Worm (Caenorhabditis elegans) whole organism, young adult: ENCODE measurements around the gene C18D11.3.

Source experiments
- B0019.2 ChIP-seq: fragments of 200-800 bp; sonication (Bioruptor generic); conservative IDR thresholded peaks from 2 replicates; pipeline ENCODE4 v1.3.6; 2022; ENCODE audit warnings: missing genetic modification reagents, missing genetic modification characterization, missing compliant biosample characterization
- B0035.1 ChIP-seq: sonication (generic microtip); optimal IDR thresholded peaks from 2 replicates; lab custom pipeline; 2016; ENCODE audit warnings: missing genetic modification characterization, mild to moderate bottlenecking, missing compliant biosample characterization, missing genotype, missing genetic modification reagents
- C06A6.2 ChIP-seq: fragments of 200-800 bp; sonication (Bioruptor generic); conservative IDR thresholded peaks from 2 replicates; pipeline ENCODE4 v1.3.6; 2022; ENCODE audit warnings: missing genetic modification characterization, missing compliant biosample characterization
- F23B12.7 ChIP-seq: sonication (generic microtip); optimal IDR thresholded peaks from 2 replicates; lab custom pipeline; 2017; ENCODE audit warnings: missing genetic modification characterization, mild to moderate bottlenecking, missing compliant biosample characterization, antibody characterized with exemption, moderate library complexity; ENCODE audit not compliant: insufficient read depth
- F39B2.1 ChIP-seq: fragments of 200-800 bp; sonication (Bioruptor generic); IDR thresholded peaks from 2 replicates; pipeline ENCODE4 v1.3.6; 2022; ENCODE audit warnings: missing genetic modification reagents, missing genetic modification characterization, missing compliant biosample characterization
- F49E8.2 ChIP-seq: sonication (generic microtip); optimal IDR thresholded peaks from 3 replicates; lab custom pipeline; 2017; ENCODE audit warnings: missing genetic modification characterization, mild to moderate bottlenecking, missing compliant biosample characterization, antibody characterized with exemption, moderate library complexity; ENCODE audit not compliant: insufficient read depth
- F52B5.7 ChIP-seq: sonication (generic microtip); optimal IDR thresholded peaks from 2 replicates; lab custom pipeline; 2016; ENCODE audit warnings: mild to moderate bottlenecking, missing genetic modification characterization, missing compliant biosample characterization
- F55B11.4 ChIP-seq: sonication (generic microtip); optimal IDR thresholded peaks from 2 replicates; lab custom pipeline; 2016; ENCODE audit warnings: missing compliant biosample characterization, missing genetic modification characterization, borderline replicate concordance; ENCODE audit not compliant: insufficient read depth
- F57A8.1 ChIP-seq: fragments of 200-800 bp; sonication (Bioruptor generic); optimal IDR thresholded peaks from 2 replicates; lab custom pipeline; 2018; ENCODE audit warnings: mild to moderate bottlenecking, missing genetic modification characterization, moderate library complexity, missing compliant biosample characterization
- F57C9.4 ChIP-seq: sonication (generic microtip); optimal IDR thresholded peaks from 2 replicates; lab custom pipeline; 2017; ENCODE audit warnings: mild to moderate bottlenecking, missing genetic modification characterization, missing compliant biosample characterization
- K12H6.12 ChIP-seq: fragments of 200-800 bp; sonication (Bioruptor generic); optimal IDR thresholded peaks from 2 replicates; lab custom pipeline; 2018; ENCODE audit warnings: mild to moderate bottlenecking, missing genetic modification characterization, missing compliant biosample characterization
- T26A5.8 ChIP-seq: sonication (generic microtip); optimal IDR thresholded peaks from 2 replicates; lab custom pipeline; 2016; ENCODE audit warnings: missing genetic modification characterization, missing compliant biosample characterization
- Y79H2A.3 ChIP-seq: fragments of 200-800 bp; sonication (Bioruptor generic); conservative IDR thresholded peaks from 2 replicates; pipeline ENCODE4 v1.3.6; 2022; ENCODE audit warnings: missing genetic modification reagents, missing genetic modification characterization, missing compliant biosample characterization
- Y95B8A.8 ChIP-seq: fragments of 200-800 bp; sonication (Bioruptor generic); IDR thresholded peaks from 2 replicates; pipeline ENCODE4 v1.3.6; 2022; ENCODE audit warnings: missing genetic modification reagents, missing genetic modification characterization, missing compliant biosample characterization
- ama-1 ChIP-seq, 3 experiments: fragments of 150-350 bp in 1 of 3; sonication (generic microtip) in 2 of 3; optimal IDR thresholded peaks; 2 replicates each; lab custom pipeline; 2014 to 2018; ENCODE audit warnings: missing biosample characterization in 2 of 3, missing genetic modification characterization in 2 of 3, missing genetic modification reagents in 2 of 3
- aptf-3 ChIP-seq: fragments of 200-800 bp; sonication (Bioruptor generic); IDR thresholded peaks from 2 replicates; pipeline ENCODE4 v1.3.6; 2022; ENCODE audit warnings: missing genetic modification characterization, missing compliant biosample characterization
- cebp-1 ChIP-seq, 2 experiments: fragments of 200-800 bp in 1 of 2; sonication (Bioruptor generic) in 1 of 2; sonication (generic microtip) in 1 of 2; IDR thresholded peaks in 1 of 2; optimal IDR thresholded peaks in 1 of 2; 2 replicates each; pipeline versions ENCODE4 v1.3.6 to Lab custom; 2017 to 2022; ENCODE audit warnings: missing compliant biosample characterization in 2 of 2, missing genetic modification characterization in 2 of 2, mild to moderate bottlenecking in 1 of 2, missing genetic modification reagents in 1 of 2, moderate library complexity in 1 of 2
- cebp-2 ChIP-seq: fragments of 200-800 bp; sonication (Bioruptor generic); IDR thresholded peaks from 2 replicates; pipeline ENCODE4 v1.3.6; 2022; ENCODE audit warnings: missing genetic modification characterization, missing compliant biosample characterization
- ceh-27 ChIP-seq: fragments of 200-800 bp; sonication (Bioruptor generic); optimal IDR thresholded peaks from 2 replicates; lab custom pipeline; 2018; ENCODE audit warnings: mild to moderate bottlenecking, missing genetic modification characterization, moderate library complexity, missing compliant biosample characterization
- ceh-40 ChIP-seq: fragments of 200-800 bp; sonication (Bioruptor generic); IDR thresholded peaks from 2 replicates; pipeline ENCODE4 v1.3.6; 2022; ENCODE audit warnings: missing genetic modification characterization, missing compliant biosample characterization
- ceh-58 ChIP-seq: fragments of 200-800 bp; sonication (Bioruptor generic); IDR thresholded peaks from 2 replicates; pipeline ENCODE4 v1.3.6; 2022; ENCODE audit warnings: missing genetic modification characterization, missing compliant biosample characterization
- chd-7 ChIP-seq: sonication (generic microtip); optimal IDR thresholded peaks from 2 replicates; lab custom pipeline; 2016; ENCODE audit warnings: mild to moderate bottlenecking, missing genetic modification characterization, moderate library complexity, missing compliant biosample characterization
- dox-1 ChIP-seq: fragments of 200-800 bp; sonication (Bioruptor generic); IDR thresholded peaks from 2 replicates; pipeline ENCODE4 v1.3.6; 2022; ENCODE audit warnings: missing genetic modification reagents, missing genetic modification characterization, missing compliant biosample characterization
- dpff-1 ChIP-seq: sonication (generic microtip); optimal IDR thresholded peaks from 2 replicates; lab custom pipeline; 2017; ENCODE audit warnings: mild to moderate bottlenecking, missing genetic modification characterization, missing compliant biosample characterization
- egrh-3 ChIP-seq: fragments of 200-800 bp; sonication (Bioruptor generic); IDR thresholded peaks from 2 replicates; pipeline ENCODE4 v1.3.6; 2022; ENCODE audit warnings: missing genetic modification reagents, missing genetic modification characterization, missing compliant biosample characterization
- him-1 ChIP-seq: sonication (generic microtip); optimal IDR thresholded peaks from 2 replicates; lab custom pipeline; 2016; ENCODE audit warnings: missing genotype, missing genetic modification reagents, missing genetic modification characterization, missing compliant biosample characterization
- hrde-1 ChIP-seq: sonication (generic microtip); optimal IDR thresholded peaks from 2 replicates; lab custom pipeline; 2016; ENCODE audit warnings: missing genetic modification characterization, mild to moderate bottlenecking, missing compliant biosample characterization, moderate library complexity, missing genotype, missing genetic modification reagents, borderline replicate concordance
- hsf-1 ChIP-seq: fragments of 200-800 bp; sonication (Bioruptor generic); IDR thresholded peaks from 2 replicates; pipeline ENCODE4 v1.3.6; 2022; ENCODE audit warnings: missing genetic modification reagents, missing genetic modification characterization, missing compliant biosample characterization
- let-526 ChIP-seq: fragments of 200-800 bp; sonication (Bioruptor generic); IDR thresholded peaks from 2 replicates; pipeline ENCODE4 v1.3.6; 2022; ENCODE audit warnings: missing genetic modification reagents, missing genetic modification characterization, missing compliant biosample characterization
- lin-26 ChIP-seq: fragments of 200-800 bp; sonication (Bioruptor generic); IDR thresholded peaks from 2 replicates; pipeline ENCODE4 v1.3.6; 2022; ENCODE audit warnings: missing genetic modification reagents, missing genetic modification characterization, missing compliant biosample characterization
- lin-54 ChIP-seq: fragments of 200-800 bp; sonication (Bioruptor generic); optimal IDR thresholded peaks from 2 replicates; lab custom pipeline; 2018; ENCODE audit warnings: mild to moderate bottlenecking, missing genetic modification characterization, missing compliant biosample characterization
- nhr-120 ChIP-seq: fragments of 200-800 bp; sonication (Bioruptor generic); IDR thresholded peaks from 2 replicates; pipeline ENCODE4 v1.3.6; 2022; ENCODE audit warnings: missing genetic modification characterization, missing compliant biosample characterization
- nhr-27 ChIP-seq: fragments of 200-800 bp; sonication (Bioruptor generic); optimal IDR thresholded peaks from 2 replicates; lab custom pipeline; 2018; ENCODE audit warnings: mild to moderate bottlenecking, missing genetic modification characterization, moderate library complexity, missing compliant biosample characterization
- nhr-90 ChIP-seq: sonication (generic microtip); optimal IDR thresholded peaks from 2 replicates; lab custom pipeline; 2016; ENCODE audit warnings: missing genotype, mild to moderate bottlenecking, missing genetic modification characterization, missing compliant biosample characterization
- pbrm-1 ChIP-seq: fragments of 200-800 bp; sonication (Bioruptor generic); IDR thresholded peaks from 2 replicates; pipeline ENCODE4 v1.3.6; 2022; ENCODE audit warnings: missing genetic modification reagents, missing genetic modification characterization, missing compliant biosample characterization
- pha-4 ChIP-seq: fragments of 150-350 bp; sonication (generic microtip); optimal IDR thresholded peaks from 2 replicates; lab custom pipeline; 2014; ENCODE audit warnings: missing biosample characterization, missing genetic modification reagents, missing genetic modification characterization
- sea-2 ChIP-seq: fragments of 200-800 bp; sonication (Bioruptor generic); IDR thresholded peaks from 2 replicates; pipeline ENCODE4 v1.3.6; 2022; ENCODE audit warnings: missing genetic modification characterization, missing compliant biosample characterization
- snpc-1.1 ChIP-seq: sonication (generic microtip); optimal IDR thresholded peaks from 2 replicates; lab custom pipeline; 2017; ENCODE audit warnings: missing genetic modification characterization, mild to moderate bottlenecking, missing compliant biosample characterization, antibody characterized with exemption, moderate library complexity, missing genotype, missing genetic modification reagents; ENCODE audit not compliant: insufficient read depth
- snpc-3.4 ChIP-seq: sonication (generic microtip); optimal IDR thresholded peaks from 2 replicates; lab custom pipeline; 2017; ENCODE audit warnings: missing genetic modification characterization, mild to moderate bottlenecking, missing compliant biosample characterization, antibody characterized with exemption, moderate library complexity, missing genotype, missing genetic modification reagents
- tbp1 ChIP-seq: fragments of 200-800 bp; sonication (Bioruptor generic); optimal IDR thresholded peaks from 2 replicates; lab custom pipeline; 2018; ENCODE audit warnings: mild to moderate bottlenecking, missing genetic modification characterization, missing compliant biosample characterization

C18D11.3 gene

DNA sequence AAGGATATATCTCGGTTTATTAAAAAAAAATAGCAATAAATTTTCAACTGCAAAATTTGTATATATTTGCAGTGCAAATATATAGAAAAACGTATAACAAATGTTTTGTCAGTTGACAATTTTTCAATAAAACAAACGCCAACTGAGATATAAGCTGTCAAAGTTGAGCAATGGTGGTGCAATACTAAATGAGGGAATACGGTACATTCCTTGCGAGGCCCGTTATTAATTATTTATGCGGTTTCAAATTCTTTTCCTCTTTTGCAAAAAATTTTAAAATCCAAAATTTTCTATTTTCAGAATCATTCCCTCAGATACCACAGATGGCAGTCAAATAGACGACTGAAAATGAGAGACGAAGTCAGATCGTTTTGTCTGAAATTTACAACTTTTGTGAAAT is 27.8 kb upstream of the C18D11.3 start, which contains the start of gene twk-39:
twk-39 (plus strand) TSS at position 301 of the 400 bp plus-strand sequence.
- no peak for TF ChIP-seq F49E8.2

DNA sequence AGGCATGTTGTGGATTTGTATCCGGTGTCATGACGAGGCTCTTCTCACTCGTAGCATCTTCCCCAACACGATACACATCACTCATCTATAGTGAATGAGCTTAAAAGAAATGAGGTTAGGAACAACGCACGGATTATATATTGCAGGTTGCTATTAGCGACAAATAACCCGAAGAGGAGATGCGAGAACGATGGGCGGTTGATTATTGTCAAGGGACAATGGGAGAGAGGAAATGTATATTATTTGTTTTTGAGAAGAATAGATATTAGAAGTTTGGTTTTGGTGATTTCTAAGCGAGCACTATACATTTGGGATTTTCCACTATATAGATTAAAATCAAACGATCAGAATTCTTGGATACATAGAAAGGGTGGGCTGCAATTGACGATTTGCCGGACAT is 16.6 kb upstream of the C18D11.3 start, which contains the start of gene C18D11.7:
C18D11.7 (minus strand) TSS at position 101 of the 400 bp plus-strand sequence.
- TF ChIP-seq nhr-90 (tag; lab: Kevin White, UChicago) (no peak), F23B12.7 (no peak), snpc-3.4 (tag; lab: Kevin White, UChicago) (no peak), hsf-1 (GFP tag; lab: Robert Waterston, UW) (no peak), F39B2.1 (no peak), Y79H2A.3 (GFP tag; lab: Robert Waterston, UW) (no peak)

DNA sequence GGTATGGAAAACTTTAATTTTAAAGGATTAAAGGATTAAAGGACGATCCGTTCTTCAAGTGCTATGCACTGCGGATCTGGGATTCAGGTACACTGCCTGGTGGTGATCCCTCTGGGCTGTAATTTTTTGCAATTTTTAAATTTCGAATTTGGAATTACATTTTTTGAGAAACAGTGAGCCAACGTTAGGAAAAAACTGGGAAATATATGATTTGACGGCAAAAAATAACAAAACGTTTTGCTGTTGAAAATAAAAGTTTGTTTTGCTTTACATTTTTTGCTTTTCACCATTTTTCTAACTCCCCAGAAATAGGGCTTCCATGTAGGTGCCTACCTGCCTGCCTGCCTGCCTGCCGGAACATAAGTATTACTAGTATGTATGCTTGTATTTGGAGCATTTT is 15.8 kb upstream of the C18D11.3 start, which contains the start of gene C18D11.10:
C18D11.10 (plus strand) TSS at position 301 of the 400 bp plus-strand sequence.
- no peak for TF ChIP-seq tbp1 (GFP tag; lab: Kevin White, UChicago)
- no peak for TF ChIP-seq lin-54 (GFP tag; lab: Kevin White, UChicago)
- TF ChIP-seq sea-2 (GFP tag; lab: Robert Waterston, UW): no peak
- TF ChIP-seq ama-1 (optimal IDR thresholded peaks at IDR 0.05; lab: Kevin White, UChicago): no peak
- TF ChIP-seq ama-1 (GFP tag; optimal IDR thresholded peaks at IDR 0.05; lab: Kevin White, UChicago): no peak
- TF ChIP-seq chd-7 (tag; lab: Kevin White, UChicago): no peak
- no peak for TF ChIP-seq F52B5.7
- TF ChIP-seq pha-4 (tag; lab: Kevin White, UChicago): no peak
- no peak for TF ChIP-seq F55B11.4 (tag; lab: Kevin White, UChicago)
- no peak for TF ChIP-seq ceh-40 (GFP tag; lab: Robert Waterston, UW)
- TF ChIP-seq nhr-120 (GFP tag; lab: Robert Waterston, UW): no peak
- TF ChIP-seq Y95B8A.8 (GFP tag; lab: Robert Waterston, UW): no peak
- TF ChIP-seq F39B2.1: no peak
- TF ChIP-seq nhr-27 (tag; lab: Kevin White, UChicago): no peak
- no peak for TF ChIP-seq dox-1
- TF ChIP-seq B0019.2 (GFP tag; lab: Robert Waterston, UW): no peak
- TF ChIP-seq dpff-1: no peak
- TF ChIP-seq ceh-27 (GFP tag; lab: Kevin White, UChicago): no peak
- no peak for TF ChIP-seq K12H6.12
- TF ChIP-seq, all 124 proteins: peak for 0

DNA sequence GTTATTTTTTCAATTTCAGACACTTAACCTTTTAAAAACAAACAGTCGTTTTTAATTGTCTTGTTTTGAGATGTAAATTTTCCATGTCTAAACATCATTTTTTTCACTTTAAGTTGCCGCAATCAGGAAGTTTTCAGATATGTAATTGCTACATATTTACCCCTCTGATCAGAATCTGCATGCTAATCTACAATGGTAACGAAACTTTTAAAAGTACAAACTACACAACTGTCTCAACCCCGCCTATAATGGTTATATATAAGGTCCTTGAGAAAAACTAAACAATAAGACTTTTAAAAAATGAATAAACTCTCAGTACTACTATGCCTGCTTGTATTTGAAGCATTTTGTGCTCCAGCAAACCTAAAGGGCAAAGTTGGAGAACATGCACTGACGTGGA is 14.4 kb upstream of the C18D11.3 start, which contains the start of gene C18D11.9:
C18D11.9 (plus strand) TSS at position 301 of the 400 bp plus-strand sequence.
- TF ChIP-seq F52B5.7 (no peak), F57C9.4 (tag; lab: Kevin White, UChicago) (no peak), snpc-1.1 (tag; lab: Kevin White, UChicago) (no peak), chd-7 (tag; lab: Kevin White, UChicago) (no peak), aptf-3 (GFP tag; lab: Robert Waterston, UW) (no peak), cebp-1 (GFP tag; IDR thresholded peaks at IDR 0.05; lab: Robert Waterston, UW) (no peak), cebp-1 (tag; optimal IDR thresholded peaks at IDR 0.05; lab: Kevin White, UChicago) (no peak), T26A5.8 (tag; lab: Kevin White, UChicago) (no peak), F57A8.1 (GFP tag; lab: Kevin White, UChicago) (no peak), lin-26 (no peak), cebp-2 (GFP tag; lab: Robert Waterston, UW) (no peak), let-526 (GFP tag; lab: Robert Waterston, UW) (no peak), ceh-58 (GFP tag; lab: Robert Waterston, UW) (no peak), ama-1 (optimal IDR thresholded peaks at IDR 0.05; lab: Kevin White, UChicago) (no peak), ama-1 (GFP tag; optimal IDR thresholded peaks at IDR 0.05; lab: Kevin White, UChicago) (no peak), egrh-3 (no peak), hrde-1 (tag; lab: Kevin White, UChicago) (no peak), pbrm-1 (GFP tag; lab: Robert Waterston, UW) (no peak), B0035.1 (tag; lab: Kevin White, UChicago) (no peak), tbp1 (GFP tag; lab: Kevin White, UChicago) (no peak), C06A6.2 (no peak), him-1 (tag; lab: Kevin White, UChicago) (no peak)
